Worm (Caenorhabditis elegans) whole organism, L4/young adult: ENCODE results near the gene F13D12.3.

Experiments
- W03F9.2 ChIP-seq: fragments of 150-350 bp; optimal IDR thresholded peaks from 2 replicates; lab custom pipeline; 2014; ENCODE audit warnings: missing biosample characterization, missing genetic modification characterization
- dao-5 ChIP-seq: sonication (generic microtip); optimal IDR thresholded peaks from 2 replicates; lab custom pipeline; 2016; ENCODE audit warnings: missing genotype, missing genetic modification characterization, moderate library complexity, missing compliant biosample characterization
- him-1 ChIP-seq: sonication (generic microtip); optimal IDR thresholded peaks from 2 replicates; lab custom pipeline; 2016; ENCODE audit warnings: missing genotype, missing genetic modification reagents, missing genetic modification characterization, missing compliant biosample characterization

Gene F13D12.3

ce11 chrII:11700200-11700599 lies 20.0 kb upstream of the F13D12.3 start, which contains the start of gene inos-1:
Gene inos-1 (minus strand): TSS chrII:11700300.
- no peak for TF ChIP-seq W03F9.2 (tag; lab: Kevin White, UChicago)
- TF ChIP-seq dao-5 (tag; lab: Kevin White, UChicago) = no peak
- no peak for TF ChIP-seq him-1 (tag; lab: Kevin White, UChicago)

ce11 chrII:11700635-11701034 lies 19.6 kb upstream of the F13D12.3 start:
- no peak for TF ChIP-seq him-1 (tag; lab: Kevin White, UChicago)
- no peak for TF ChIP-seq W03F9.2 (tag; lab: Kevin White, UChicago)

- TF ChIP-seq W03F9.2 (tag; lab: Kevin White, UChicago) = no peak
- no peak for TF ChIP-seq dao-5 (tag; lab: Kevin White, UChicago)
- no peak for TF ChIP-seq him-1 (tag; lab: Kevin White, UChicago)
These were observed 14.4 kb upstream of the F13D12.3 start, which contains the start of gene VF13D12L.3 for ce11 chrII:11705787-11706186. Gene VF13D12L.3 (plus strand): TSS chrII:11706009.

- no peak for TF ChIP-seq him-1 (tag; lab: Kevin White, UChicago)
- TF ChIP-seq dao-5 (tag; lab: Kevin White, UChicago) = no peak
- TF ChIP-seq W03F9.2 (tag; lab: Kevin White, UChicago) = no peak
These were observed 10.7 kb upstream of the F13D12.3 start, which contains the start of gene fcmt-1 for ce11 chrII:11709464-11709863. Gene fcmt-1 (minus strand): TSS chrII:11709564.

ce11 chrII:11710771-11711170 lies 9.4 kb upstream of the F13D12.3 start:
- no peak for TF ChIP-seq him-1 (tag; lab: Kevin White, UChicago)
- no peak for TF ChIP-seq dao-5 (tag; lab: Kevin White, UChicago)
- TF ChIP-seq W03F9.2 (tag; lab: Kevin White, UChicago) = no peak

- TF ChIP-seq dao-5 (tag; lab: Kevin White, UChicago) (no peak), him-1 (tag; lab: Kevin White, UChicago) (no peak), W03F9.2 (tag; lab: Kevin White, UChicago) (no peak)
These were observed 6.6 kb upstream of the F13D12.3 start, which contains the start of gene F13D12.10 for ce11 chrII:11713569-11713968. Gene F13D12.10 (plus strand): TSS chrII:11713799.

ce11 chrII:11714728-11715127 lies 5.5 kb upstream of the F13D12.3 start:
- no peak for TF ChIP-seq him-1 (tag; lab: Kevin White, UChicago)
- no peak for TF ChIP-seq W03F9.2 (tag; lab: Kevin White, UChicago)
- TF ChIP-seq dao-5 (tag; lab: Kevin White, UChicago) = no peak

- TF ChIP-seq W03F9.2 (tag; lab: Kevin White, UChicago) = no peak
- TF ChIP-seq dao-5 (tag; lab: Kevin White, UChicago) = no peak
- TF ChIP-seq him-1 (tag; lab: Kevin White, UChicago) = no peak
These were observed 669 bp upstream of the F13D12.3 start for ce11 chrII:11719533-11719932.

- TF ChIP-seq him-1 (tag; lab: Kevin White, UChicago) = no peak
- no peak for TF ChIP-seq W03F9.2 (tag; lab: Kevin White, UChicago)
- no peak for TF ChIP-seq dao-5 (tag; lab: Kevin White, UChicago)
These were observed 617 bp downstream of the F13D12.3 start for ce11 chrII:11720819-11721218.

- TF ChIP-seq dao-5 (tag; lab: Kevin White, UChicago) = no peak
- no peak for TF ChIP-seq him-1 (tag; lab: Kevin White, UChicago)
- no peak for TF ChIP-seq W03F9.2 (tag; lab: Kevin White, UChicago)
These were observed 1.4 kb downstream of the F13D12.3 start for ce11 chrII:11721604-11722003.

- no peak for TF ChIP-seq W03F9.2 (tag; lab: Kevin White, UChicago)
- no peak for TF ChIP-seq him-1 (tag; lab: Kevin White, UChicago)
- TF ChIP-seq dao-5 (tag; lab: Kevin White, UChicago) = no peak
These were observed 2.0 kb downstream of the F13D12.3 start for ce11 chrII:11722164-11722563.

ce11 chrII:11723904-11724303 lies 3.7 kb downstream of the F13D12.3 start, which contains the start of gene ldh-1:
Gene ldh-1 (plus strand): TSS chrII:11724204.
- TF ChIP-seq dao-5 (tag; lab: Kevin White, UChicago) = no peak
- no peak for TF ChIP-seq him-1 (tag; lab: Kevin White, UChicago)
- no peak for TF ChIP-seq W03F9.2 (tag; lab: Kevin White, UChicago)

ce11 chrII:11724362-11724761 lies 4.2 kb downstream of the F13D12.3 start:
- TF ChIP-seq him-1 (tag; lab: Kevin White, UChicago) = no peak

- TF ChIP-seq W03F9.2 (tag; lab: Kevin White, UChicago) (no peak), him-1 (tag; lab: Kevin White, UChicago) (no peak), dao-5 (tag; lab: Kevin White, UChicago) (no peak)
These were observed 5.4 kb downstream of the F13D12.3 start for ce11 chrII:11725615-11726014.
